Worm (Caenorhabditis elegans) whole organism, young adult: ENCODE data around the gene K12H6.2.
A peak's percentile ranks its signal among the peaks of the same experiment; 100 is the strongest.

Source experiments
- B0019.2 ChIP-seq: fragments of 200-800 bp; sonication (Bioruptor generic); conservative IDR thresholded peaks from 2 replicates; pipeline ENCODE4 v1.3.6; 2022; ENCODE audit warnings: missing genetic modification reagents, missing genetic modification characterization, missing compliant biosample characterization
- B0261.1 ChIP-seq: sonication (generic microtip); optimal IDR thresholded peaks from 2 replicates; lab custom pipeline; 2016; ENCODE audit warnings: mild to moderate bottlenecking, missing genetic modification characterization, moderate library complexity, missing compliant biosample characterization
- F23B12.7 ChIP-seq: sonication (generic microtip); optimal IDR thresholded peaks from 2 replicates; lab custom pipeline; 2017; ENCODE audit warnings: missing genetic modification characterization, mild to moderate bottlenecking, missing compliant biosample characterization, antibody characterized with exemption, moderate library complexity; ENCODE audit not compliant: insufficient read depth
- F37B4.10 ChIP-seq: fragments of 200-800 bp; sonication (Bioruptor generic); IDR thresholded peaks from 2 replicates; pipeline ENCODE4 v1.3.6; 2022; ENCODE audit warnings: missing genetic modification characterization, missing compliant biosample characterization
- F39B2.1 ChIP-seq: fragments of 200-800 bp; sonication (Bioruptor generic); IDR thresholded peaks from 2 replicates; pipeline ENCODE4 v1.3.6; 2022; ENCODE audit warnings: missing genetic modification reagents, missing genetic modification characterization, missing compliant biosample characterization
- F49E8.2 ChIP-seq: sonication (generic microtip); optimal IDR thresholded peaks from 3 replicates; lab custom pipeline; 2017; ENCODE audit warnings: missing genetic modification characterization, mild to moderate bottlenecking, missing compliant biosample characterization, antibody characterized with exemption, moderate library complexity; ENCODE audit not compliant: insufficient read depth
- F57A8.1 ChIP-seq: fragments of 200-800 bp; sonication (Bioruptor generic); optimal IDR thresholded peaks from 2 replicates; lab custom pipeline; 2018; ENCODE audit warnings: mild to moderate bottlenecking, missing genetic modification characterization, moderate library complexity, missing compliant biosample characterization
- T07F8.4 ChIP-seq: sonication (generic microtip); optimal IDR thresholded peaks from 2 replicates; lab custom pipeline; 2016; ENCODE audit warnings: mild to moderate bottlenecking, missing genetic modification characterization, moderate library complexity, missing compliant biosample characterization
- T26A5.8 ChIP-seq: sonication (generic microtip); optimal IDR thresholded peaks from 2 replicates; lab custom pipeline; 2016; ENCODE audit warnings: missing genetic modification characterization, missing compliant biosample characterization
- athp-1 ChIP-seq: sonication (generic microtip); optimal IDR thresholded peaks from 2 replicates; lab custom pipeline; 2017; ENCODE audit warnings: mild to moderate bottlenecking, missing genetic modification characterization, missing compliant biosample characterization
- attf-6 ChIP-seq: fragments of 200-800 bp; sonication (Bioruptor generic); IDR thresholded peaks from 2 replicates; pipeline ENCODE4 v1.3.6; 2022; ENCODE audit warnings: missing genetic modification reagents, missing genetic modification characterization, missing compliant biosample characterization
- cebp-1 ChIP-seq, 2 experiments: fragments of 200-800 bp in 1 of 2; sonication (Bioruptor generic) in 1 of 2; sonication (generic microtip) in 1 of 2; IDR thresholded peaks in 1 of 2; optimal IDR thresholded peaks in 1 of 2; 2 replicates each; pipeline versions ENCODE4 v1.3.6 to Lab custom; 2017 to 2022; ENCODE audit warnings: missing compliant biosample characterization in 2 of 2, missing genetic modification characterization in 2 of 2, mild to moderate bottlenecking in 1 of 2, missing genetic modification reagents in 1 of 2, moderate library complexity in 1 of 2
- ceh-100 ChIP-seq: fragments of 200-800 bp; sonication (Bioruptor generic); IDR thresholded peaks from 2 replicates; pipeline ENCODE4 v1.3.6; 2022; ENCODE audit warnings: missing genetic modification reagents, missing genetic modification characterization, missing compliant biosample characterization
- ceh-58 ChIP-seq: fragments of 200-800 bp; sonication (Bioruptor generic); IDR thresholded peaks from 2 replicates; pipeline ENCODE4 v1.3.6; 2022; ENCODE audit warnings: missing genetic modification characterization, missing compliant biosample characterization
- ceh-79 ChIP-seq: sonication (generic microtip); optimal IDR thresholded peaks from 2 replicates; lab custom pipeline; 2017; ENCODE audit warnings: mild to moderate bottlenecking, missing genetic modification characterization, missing compliant biosample characterization
- dpff-1 ChIP-seq: sonication (generic microtip); optimal IDR thresholded peaks from 2 replicates; lab custom pipeline; 2017; ENCODE audit warnings: mild to moderate bottlenecking, missing genetic modification characterization, missing compliant biosample characterization
- egl-18 ChIP-seq: fragments of 200-800 bp; sonication (Bioruptor generic); IDR thresholded peaks from 2 replicates; pipeline ENCODE4 v1.3.6; 2022; ENCODE audit warnings: missing genetic modification reagents, missing genetic modification characterization, missing compliant biosample characterization
- egl-44 ChIP-seq: fragments of 200-800 bp; sonication (Bioruptor generic); IDR thresholded peaks from 2 replicates; pipeline ENCODE4 v1.3.6; 2022; ENCODE audit warnings: missing genetic modification reagents, missing genetic modification characterization, missing compliant biosample characterization
- egrh-3 ChIP-seq: fragments of 200-800 bp; sonication (Bioruptor generic); IDR thresholded peaks from 2 replicates; pipeline ENCODE4 v1.3.6; 2022; ENCODE audit warnings: missing genetic modification reagents, missing genetic modification characterization, missing compliant biosample characterization
- ekl-4 ChIP-seq: fragments of 200-800 bp; sonication (Bioruptor generic); IDR thresholded peaks from 2 replicates; pipeline ENCODE4 v1.3.6; 2022; ENCODE audit warnings: missing genetic modification reagents, missing genetic modification characterization, missing compliant biosample characterization
- ets-4 ChIP-seq: fragments of 200-800 bp; sonication (Bioruptor generic); optimal IDR thresholded peaks from 2 replicates; lab custom pipeline; 2018; ENCODE audit warnings: mild to moderate bottlenecking, missing genetic modification characterization, missing compliant biosample characterization
- fkh-3 ChIP-seq: sonication (generic microtip); optimal IDR thresholded peaks from 2 replicates; lab custom pipeline; 2016; ENCODE audit warnings: mild to moderate bottlenecking, missing genetic modification characterization, missing compliant biosample characterization
- hlh-26 ChIP-seq: fragments of 200-800 bp; sonication (Bioruptor generic); conservative IDR thresholded peaks from 2 replicates; pipeline ENCODE4 v1.3.6; 2022; ENCODE audit warnings: missing genetic modification reagents, missing genetic modification characterization, missing compliant biosample characterization
- hmg-1.2 ChIP-seq: fragments of 200-800 bp; sonication (Bioruptor generic); IDR thresholded peaks from 2 replicates; pipeline ENCODE4 v1.3.6; 2022; ENCODE audit warnings: missing genetic modification reagents, missing genetic modification characterization, missing compliant biosample characterization
- hsf-1 ChIP-seq: fragments of 200-800 bp; sonication (Bioruptor generic); IDR thresholded peaks from 2 replicates; pipeline ENCODE4 v1.3.6; 2022; ENCODE audit warnings: missing genetic modification reagents, missing genetic modification characterization, missing compliant biosample characterization
- lag-1 ChIP-seq: fragments of 200-800 bp; sonication (Bioruptor generic); IDR thresholded peaks from 2 replicates; pipeline ENCODE4 v1.3.6; 2022; ENCODE audit warnings: missing genetic modification reagents, missing genetic modification characterization, missing compliant biosample characterization
- let-526 ChIP-seq: fragments of 200-800 bp; sonication (Bioruptor generic); IDR thresholded peaks from 2 replicates; pipeline ENCODE4 v1.3.6; 2022; ENCODE audit warnings: missing genetic modification reagents, missing genetic modification characterization, missing compliant biosample characterization
- lin-26 ChIP-seq: fragments of 200-800 bp; sonication (Bioruptor generic); IDR thresholded peaks from 2 replicates; pipeline ENCODE4 v1.3.6; 2022; ENCODE audit warnings: missing genetic modification reagents, missing genetic modification characterization, missing compliant biosample characterization
- madf-10 ChIP-seq: sonication (generic microtip); optimal IDR thresholded peaks from 2 replicates; lab custom pipeline; 2016; ENCODE audit warnings: mild to moderate bottlenecking, missing genetic modification characterization, missing compliant biosample characterization
- madf-8 ChIP-seq: fragments of 200-800 bp; sonication (Bioruptor generic); conservative IDR thresholded peaks from 2 replicates; pipeline ENCODE4 v1.3.6; 2022; ENCODE audit warnings: missing genetic modification reagents, missing genetic modification characterization, missing compliant biosample characterization
- mel-28 ChIP-seq: sonication (generic microtip); optimal IDR thresholded peaks from 2 replicates; lab custom pipeline; 2016; ENCODE audit warnings: borderline replicate concordance, mild to moderate bottlenecking, missing genetic modification characterization, missing compliant biosample characterization
- mxl-1 ChIP-seq: sonication (generic microtip); optimal IDR thresholded peaks from 2 replicates; lab custom pipeline; 2016; ENCODE audit warnings: missing genetic modification characterization, missing compliant biosample characterization
- nfya-1 ChIP-seq: sonication (generic microtip); optimal IDR thresholded peaks from 2 replicates; lab custom pipeline; 2017; ENCODE audit warnings: antibody characterized with exemption, missing compliant biosample characterization, missing genetic modification characterization, borderline replicate concordance; ENCODE audit not compliant: insufficient read depth
- nhr-27 ChIP-seq: fragments of 200-800 bp; sonication (Bioruptor generic); optimal IDR thresholded peaks from 2 replicates; lab custom pipeline; 2018; ENCODE audit warnings: mild to moderate bottlenecking, missing genetic modification characterization, moderate library complexity, missing compliant biosample characterization
- nhr-80 ChIP-seq: sonication (generic microtip); optimal IDR thresholded peaks from 2 replicates; lab custom pipeline; 2016; ENCODE audit warnings: missing genetic modification characterization, missing compliant biosample characterization
- pbrm-1 ChIP-seq: fragments of 200-800 bp; sonication (Bioruptor generic); IDR thresholded peaks from 2 replicates; pipeline ENCODE4 v1.3.6; 2022; ENCODE audit warnings: missing genetic modification reagents, missing genetic modification characterization, missing compliant biosample characterization
- somi-1 ChIP-seq: fragments of 200-800 bp; sonication (Bioruptor generic); optimal IDR thresholded peaks from 2 replicates; lab custom pipeline; 2018; ENCODE audit warnings: mild to moderate bottlenecking, missing genetic modification characterization, missing compliant biosample characterization
- tbp1 ChIP-seq: fragments of 200-800 bp; sonication (Bioruptor generic); optimal IDR thresholded peaks from 2 replicates; lab custom pipeline; 2018; ENCODE audit warnings: mild to moderate bottlenecking, missing genetic modification characterization, missing compliant biosample characterization
- zfh-2 ChIP-seq: fragments of 200-800 bp; sonication (Bioruptor generic); conservative IDR thresholded peaks from 2 replicates; pipeline ENCODE4 v1.3.6; 2022; ENCODE audit warnings: missing genetic modification reagents, missing genetic modification characterization, missing compliant biosample characterization
- ztf-26 ChIP-seq: sonication (generic microtip); optimal IDR thresholded peaks from 2 replicates; lab custom pipeline; 2017; ENCODE audit warnings: missing genetic modification characterization, missing compliant biosample characterization

The K12H6.2 gene

ce11 chrII:2804245-2804644 is 11.1 kb downstream of the K12H6.2 start:
- TF ChIP-seq somi-1 (GFP tag; lab: Kevin White, UChicago) (peak; percentile 45), pbrm-1 (no peak), F23B12.7 (peak; percentile 36), hmg-1.2 (GFP tag; lab: Robert Waterston, UW) (peak; percentile 33; the same call in 1 of the 2 replicates), cebp-1 (GFP tag; IDR thresholded peaks at IDR 0.05; lab: Robert Waterston, UW) (no peak), cebp-1 (tag; optimal IDR thresholded peaks at IDR 0.05; lab: Kevin White, UChicago) (peak; percentile 2)
- TF ChIP-seq, all 124 proteins: peak for 4

- TF ChIP-seq egrh-3 (GFP tag; lab: Robert Waterston, UW), result no peak
- no peak for TF ChIP-seq ets-4 (GFP tag; lab: Kevin White, UChicago)
- peak; percentile 91 for TF ChIP-seq hmg-1.2 (GFP tag; lab: Robert Waterston, UW)
- TF ChIP-seq nhr-80 (tag; lab: Kevin White, UChicago), result peak; percentile 75
- no peak for TF ChIP-seq ceh-79 (tag; lab: Kevin White, UChicago)
- no peak for TF ChIP-seq let-526 (GFP tag; lab: Robert Waterston, UW)
- TF ChIP-seq cebp-1 (GFP tag; IDR thresholded peaks at IDR 0.05; lab: Robert Waterston, UW), result no peak
- TF ChIP-seq cebp-1 (tag; optimal IDR thresholded peaks at IDR 0.05; lab: Kevin White, UChicago), result peak; percentile 44
- no peak for TF ChIP-seq T07F8.4 (tag; lab: Kevin White, UChicago)
- no peak for TF ChIP-seq mel-28
- TF ChIP-seq athp-1, result no peak
Observed at ce11 chrII:2802804-2803586, 12.3 kb downstream of the K12H6.2 start.

ce11 chrII:2801764-2802163 is 13.6 kb downstream of the K12H6.2 start:
- peak; percentile 58; the same call in 1 of the 2 replicates for TF ChIP-seq zfh-2 (GFP tag; lab: Robert Waterston, UW)
- no peak for TF ChIP-seq ztf-26 (tag; lab: Kevin White, UChicago)
- no peak for TF ChIP-seq egl-18 (GFP tag; lab: Robert Waterston, UW)
- TF ChIP-seq ceh-79 (tag; lab: Kevin White, UChicago), result no peak
- TF ChIP-seq hmg-1.2 (GFP tag; lab: Robert Waterston, UW), result peak; percentile 55
- TF ChIP-seq lin-26, result no peak
- no peak for TF ChIP-seq F39B2.1
- TF ChIP-seq F49E8.2 (tag; lab: Kevin White, UChicago), result no peak
- no peak for TF ChIP-seq F37B4.10 (GFP tag; lab: Robert Waterston, UW)
- TF ChIP-seq ceh-58 (GFP tag; lab: Robert Waterston, UW), result no peak
- no peak for TF ChIP-seq fkh-3 (tag; lab: Kevin White, UChicago)

ce11 chrII:2800550-2801233 is 14.7 kb downstream of the K12H6.2 start, which contains the start of gene nhr-119:
TSS of gene nhr-119 (minus strand) at chrII:2800600.
- TF ChIP-seq hsf-1 (GFP tag; lab: Robert Waterston, UW) (no peak), F57A8.1 (GFP tag; lab: Kevin White, UChicago) (no peak), hmg-1.2 (GFP tag; lab: Robert Waterston, UW) (peak; percentile 82), tbp1 (GFP tag; lab: Kevin White, UChicago) (peak; percentile 15), pbrm-1 (no peak), madf-8 (GFP tag; lab: Robert Waterston, UW) (no peak), dpff-1 (tag; lab: Kevin White, UChicago) (no peak), B0261.1 (tag; lab: Kevin White, UChicago) (no peak), lag-1 (GFP tag; lab: Robert Waterston, UW) (no peak), ceh-58 (GFP tag; lab: Robert Waterston, UW) (no peak), nfya-1 (no peak), madf-10 (tag; lab: Kevin White, UChicago) (no peak), ceh-100 (GFP tag; lab: Robert Waterston, UW) (no peak), ekl-4 (GFP tag; lab: Robert Waterston, UW) (0 out of 2 replicates have a peak, but pooled peaks have one; percentile 38), F23B12.7 (no peak), T26A5.8 (no peak), somi-1 (GFP tag; lab: Kevin White, UChicago) (no peak), attf-6 (GFP tag; lab: Robert Waterston, UW) (no peak), B0019.2 (no peak), hlh-26 (GFP tag; lab: Robert Waterston, UW) (no peak), mxl-1 (tag; lab: Kevin White, UChicago) (no peak), egl-44 (GFP tag; lab: Robert Waterston, UW) (no peak), nhr-27 (tag; lab: Kevin White, UChicago) (no peak)
